Fruit fly (Drosophila melanogaster) whole organism, embryonic: ENCODE data around the gene asp.

Experiments used
- ATbp ChIP-seq: fragments of 200-800 bp; sonication (Bioruptor generic); optimal IDR thresholded peaks from 2 replicates; lab custom pipeline; 2017; ENCODE audit warnings: missing biosample characterization, mild to moderate bottlenecking, missing genetic modification characterization, missing genetic modification reagents
- Adf1 ChIP-seq: fragments of 200-800 bp; sonication (Bioruptor generic); IDR thresholded peaks from 2 replicates; pipeline ENCODE4 v1.3.6; 2022; ENCODE audit warnings: missing biosample characterization, missing genetic modification characterization
- Awh ChIP-seq: fragments of 200-800 bp; sonication (Bioruptor generic); IDR thresholded peaks from 2 replicates; pipeline ENCODE4, ENCODE4 v1.3.6; 2022; ENCODE audit warnings: missing biosample characterization, missing genetic modification characterization
- CG1024 ChIP-seq: fragments of 200-800 bp; sonication (Bioruptor generic); IDR thresholded peaks from 2 replicates; pipeline ENCODE4 v1.3.6; 2022; ENCODE audit warnings: missing biosample characterization, missing genetic modification characterization
- CG11456 ChIP-seq: fragments of 200-800 bp; sonication (Bioruptor generic); IDR thresholded peaks from 3 replicates; pipeline ENCODE4 v1.3.6; 2022; ENCODE audit warnings: missing biosample characterization, missing genetic modification characterization
- CG11696 ChIP-seq: fragments of 200-800 bp; sonication (Bioruptor generic); IDR thresholded peaks from 2 replicates; pipeline ENCODE4 v1.3.6; 2022; ENCODE audit warnings: missing biosample characterization, missing genetic modification characterization
- CG12236 ChIP-seq: fragments of 200-800 bp; sonication (Bioruptor generic); optimal IDR thresholded peaks from 2 replicates; lab custom pipeline; 2016; ENCODE audit warnings: missing biosample characterization, missing genetic modification characterization
- CG13894 ChIP-seq: fragments of 200-800 bp; sonication (Bioruptor generic); optimal IDR thresholded peaks from 3 replicates; lab custom pipeline; 2018; ENCODE audit warnings: missing biosample characterization, mild to moderate bottlenecking, missing genetic modification characterization, moderate library complexity
- CG1529 ChIP-seq: fragments of 200-800 bp; sonication (Bioruptor generic); optimal IDR thresholded peaks from 3 replicates; lab custom pipeline; 2018; ENCODE audit warnings: missing biosample characterization, missing genetic modification characterization
- CG16815 ChIP-seq: fragments of 200-800 bp; sonication (Bioruptor generic); optimal IDR thresholded peaks from 3 replicates; lab custom pipeline; 2017; ENCODE audit warnings: missing biosample characterization, mild to moderate bottlenecking, missing genetic modification characterization
- CG17328 ChIP-seq: fragments of 200-800 bp; sonication (Bioruptor generic); IDR thresholded peaks from 2 replicates; pipeline ENCODE4 v1.3.6; 2022; ENCODE audit warnings: missing biosample characterization, missing genetic modification characterization
- CG18011 ChIP-seq: fragments of 200-800 bp; sonication (Bioruptor generic); optimal IDR thresholded peaks from 2 replicates; lab custom pipeline; 2017; ENCODE audit warnings: missing biosample characterization, missing genetic modification characterization, mild to moderate bottlenecking, moderate library complexity, missing genotype
- CG18599 ChIP-seq: fragments of 200-800 bp; sonication (Bioruptor generic); optimal IDR thresholded peaks from 3 replicates; lab custom pipeline; 2017; ENCODE audit warnings: missing biosample characterization, missing genetic modification characterization, mild to moderate bottlenecking, moderate library complexity, missing genetic modification reagents
- CG18619 ChIP-seq: fragments of 200-800 bp; sonication (Bioruptor generic); optimal IDR thresholded peaks from 3 replicates; lab custom pipeline; 2017; ENCODE audit warnings: missing biosample characterization, mild to moderate bottlenecking, missing genetic modification characterization
- CG2116 ChIP-seq: fragments of 200-800 bp; sonication (Bioruptor generic); optimal IDR thresholded peaks from 3 replicates; lab custom pipeline; 2018; ENCODE audit warnings: missing biosample characterization, mild to moderate bottlenecking, missing genetic modification characterization
- CG30403 ChIP-seq: fragments of 200-800 bp; sonication (Bioruptor generic); optimal IDR thresholded peaks from 3 replicates; lab custom pipeline; 2016; ENCODE audit warnings: missing biosample characterization, missing genetic modification characterization
- CG32772 ChIP-seq: fragments of 200-800 bp; sonication (Bioruptor generic); IDR thresholded peaks from 2 replicates; pipeline ENCODE4 v1.3.6; 2022; ENCODE audit warnings: missing biosample characterization, missing genetic modification characterization
- CG5245 ChIP-seq: fragments of 200-800 bp; sonication (Bioruptor generic); optimal IDR thresholded peaks from 3 replicates; lab custom pipeline; 2016; ENCODE audit warnings: missing biosample characterization, missing genetic modification characterization
- CG7271 ChIP-seq: fragments of 200-800 bp; sonication (Bioruptor generic); optimal IDR thresholded peaks from 2 replicates; lab custom pipeline; 2018; ENCODE audit warnings: missing biosample characterization, mild to moderate bottlenecking, missing genetic modification characterization, moderate library complexity
- CG8924 ChIP-seq: fragments of 200-800 bp; optimal IDR thresholded peaks from 3 replicates; lab custom pipeline; 2019; ENCODE audit warnings: missing biosample characterization, mild to moderate bottlenecking, missing genetic modification characterization, moderate library complexity
- CoRest ChIP-seq: fragments of 200-800 bp; sonication (Bioruptor generic); optimal IDR thresholded peaks from 3 replicates; lab custom pipeline; 2018; ENCODE audit warnings: missing biosample characterization, mild to moderate bottlenecking, missing genetic modification characterization, moderate library complexity
- Dll ChIP-seq: fragments of 200-800 bp; sonication (Bioruptor generic); IDR thresholded peaks from 4 replicates; pipeline ENCODE4 v1.3.6; 2022; ENCODE audit warnings: missing biosample characterization, missing genetic modification characterization; ENCODE audit not compliant: partially characterized antibody
- Kr ChIP-seq: fragments of 200-800 bp; sonication (Bioruptor generic); optimal IDR thresholded peaks from 2 replicates; lab custom pipeline; 2017; ENCODE audit warnings: missing biosample characterization, mild to moderate bottlenecking, missing genetic modification characterization
- Max ChIP-seq: fragments of 200-800 bp; sonication (Bioruptor generic); optimal IDR thresholded peaks from 2 replicates; lab custom pipeline; 2016; ENCODE audit warnings: missing biosample characterization, mild to moderate bottlenecking, missing genetic modification characterization
- NFAT ChIP-seq: fragments of 200-800 bp; sonication (Bioruptor generic); IDR thresholded peaks from 2 replicates; pipeline ENCODE4 v1.3.6; 2022; ENCODE audit warnings: missing biosample characterization, missing genetic modification characterization
- Ptx1 ChIP-seq: fragments of 200-800 bp; sonication (Bioruptor generic); IDR thresholded peaks from 2 replicates; pipeline ENCODE4 v1.3.6; 2022; ENCODE audit warnings: missing biosample characterization, missing genetic modification characterization
- Scr ChIP-seq: fragments of 200-800 bp; sonication (Bioruptor generic); IDR thresholded peaks from 2 replicates; pipeline ENCODE4 v1.3.6; 2022; ENCODE audit warnings: missing biosample characterization, missing genetic modification characterization; ENCODE audit not compliant: partially characterized antibody
- Sin3A ChIP-seq: fragments of >200 bp; optimal IDR thresholded peaks from 2 replicates; lab custom pipeline; 2018
- Six4 ChIP-seq: fragments of 200-800 bp; sonication (Bioruptor generic); optimal IDR thresholded peaks from 2 replicates; lab custom pipeline; 2016; ENCODE audit warnings: missing biosample characterization, missing genetic modification characterization
- TFAM ChIP-seq: fragments of 200-800 bp; sonication (Bioruptor generic); optimal IDR thresholded peaks from 2 replicates; lab custom pipeline; 2017; ENCODE audit warnings: missing biosample characterization, missing genetic modification characterization, inconsistent platforms
- Vsx1 ChIP-seq: fragments of 200-800 bp; sonication (Bioruptor generic); optimal IDR thresholded peaks from 2 replicates; lab custom pipeline; 2017; ENCODE audit warnings: missing biosample characterization, mild to moderate bottlenecking, missing genetic modification characterization, missing genetic modification reagents
- YL-1 ChIP-seq: fragments of 200-800 bp; sonication (Bioruptor generic); optimal IDR thresholded peaks from 3 replicates; lab custom pipeline; 2017; ENCODE audit warnings: missing biosample characterization, mild to moderate bottlenecking, missing genetic modification characterization
- bcd ChIP-seq: fragments of 200-800 bp; sonication (Bioruptor generic); optimal IDR thresholded peaks from 2 replicates; lab custom pipeline; 2017; ENCODE audit warnings: missing biosample characterization, mild to moderate bottlenecking, missing genetic modification characterization
- bowl ChIP-seq: fragments of 200-800 bp; sonication (Bioruptor generic); IDR thresholded peaks from 2 replicates; pipeline ENCODE4 v1.3.6; 2022; ENCODE audit warnings: missing biosample characterization, missing genetic modification characterization
- dmrt11E ChIP-seq: fragments of 200-800 bp; sonication (Bioruptor generic); optimal IDR thresholded peaks from 3 replicates; lab custom pipeline; 2018; ENCODE audit warnings: missing biosample characterization, mild to moderate bottlenecking, missing genetic modification characterization, moderate library complexity
- ems ChIP-seq: fragments of 200-800 bp; sonication (Bioruptor generic); optimal IDR thresholded peaks from 3 replicates; lab custom pipeline; 2016; ENCODE audit warnings: missing biosample characterization, missing genetic modification characterization
- grau ChIP-seq: fragments of 200-800 bp; optimal IDR thresholded peaks from 3 replicates; lab custom pipeline; 2019; ENCODE audit warnings: missing biosample characterization, mild to moderate bottlenecking, missing genetic modification characterization, moderate library complexity
- gro ChIP-seq: fragments of 200-800 bp; sonication (Bioruptor generic); optimal IDR thresholded peaks from 2 replicates; lab custom pipeline; 2016; ENCODE audit warnings: missing biosample characterization, missing genetic modification characterization
- hkb ChIP-seq, 2 experiments: fragments of 200-800 bp in 1 of 2; fragments of >200 bp in 1 of 2; sonication (Bioruptor generic) in 1 of 2; IDR thresholded peaks in 1 of 2; optimal IDR thresholded peaks in 1 of 2; 2 replicates each; pipeline versions ENCODE4 v1.3.6 to Lab custom; 2017 to 2022; ENCODE audit warnings: missing biosample characterization in 1 of 2, missing genetic modification characterization in 1 of 2
- hth ChIP-seq: fragments of >200 bp; optimal IDR thresholded peaks from 2 replicates; lab custom pipeline; 2017; ENCODE audit warnings: inconsistent platforms
- jigr1 ChIP-seq: fragments of 200-800 bp; sonication (Bioruptor generic); IDR thresholded peaks from 3 replicates; pipeline ENCODE4 v1.3.6; 2022; ENCODE audit warnings: missing biosample characterization, missing genetic modification characterization
- mirr ChIP-seq: fragments of 200-800 bp; sonication (Bioruptor generic); optimal IDR thresholded peaks from 3 replicates; lab custom pipeline; 2018; ENCODE audit warnings: missing biosample characterization, mild to moderate bottlenecking, missing genetic modification characterization
- peb ChIP-seq: fragments of 200-800 bp; sonication (Bioruptor generic); IDR thresholded peaks from 2 replicates; pipeline ENCODE4 v1.3.6; 2022; ENCODE audit warnings: missing biosample characterization, missing genetic modification characterization
- pita ChIP-seq: fragments of 200-800 bp; sonication (Bioruptor generic); optimal IDR thresholded peaks from 2 replicates; lab custom pipeline; 2017; ENCODE audit warnings: missing biosample characterization, mild to moderate bottlenecking, missing genetic modification characterization
- schlank ChIP-seq: fragments of 200-800 bp; sonication (Bioruptor generic); optimal IDR thresholded peaks from 2 replicates; lab custom pipeline; 2018; ENCODE audit warnings: missing biosample characterization, mild to moderate bottlenecking, missing genetic modification characterization
- scrt ChIP-seq: fragments of 200-800 bp; sonication (Bioruptor generic); optimal IDR thresholded peaks from 2 replicates; lab custom pipeline; 2018; ENCODE audit warnings: missing biosample characterization, mild to moderate bottlenecking, missing genetic modification characterization, moderate library complexity
- shn ChIP-seq: fragments of 200-800 bp; sonication (Bioruptor generic); optimal IDR thresholded peaks from 3 replicates; lab custom pipeline; 2016; ENCODE audit warnings: missing biosample characterization, missing genetic modification characterization
- trh ChIP-seq: fragments of 200-800 bp; sonication (Bioruptor generic); optimal IDR thresholded peaks from 2 replicates; lab custom pipeline; 2016; ENCODE audit warnings: missing biosample characterization, missing genetic modification characterization
- twi ChIP-seq: fragments of 200-800 bp; optimal IDR thresholded peaks from 2 replicates; lab custom pipeline; 2019; ENCODE audit warnings: missing biosample characterization, mild to moderate bottlenecking, missing genetic modification characterization, moderate library complexity

asp gene

dm6 chr3R:24768538-24769401 is 15.1 kb downstream of the asp start, which contains the start of gene CG13631 (continued):
- TF ChIP-seq bowl (GFP tag; lab: Robert Waterston, UW): peak; percentile 23; the same call in 1 of the 2 replicates
- peak; percentile 94 for TF ChIP-seq CG32772 (GFP tag; lab: Robert Waterston, UW)
- no peak for TF ChIP-seq Dll
- TF ChIP-seq bcd (GFP tag; lab: Kevin White, UChicago): peak; percentile 96
- peak; percentile 95 for TF ChIP-seq CG8924 (tag; lab: Kevin White, UChicago)
- peak; percentile 95 for TF ChIP-seq peb (GFP tag; lab: Robert Waterston, UW)
- TF ChIP-seq Max (GFP tag; lab: Kevin White, UChicago): peak; percentile 91
- TF ChIP-seq scrt: peak; percentile 79
- peak; percentile 93 for TF ChIP-seq CG12236 (GFP tag; lab: Kevin White, UChicago)
- peak; percentile 90 for TF ChIP-seq dmrt11E (tag; lab: Kevin White, UChicago)
- TF ChIP-seq CG18011 (GFP tag; lab: Kevin White, UChicago): no peak
- peak; percentile 94 for TF ChIP-seq Ptx1 (GFP tag; lab: Robert Waterston, UW)
- TF ChIP-seq CG1529 (GFP tag; lab: Kevin White, UChicago): peak; percentile 98
- no peak for TF ChIP-seq Kr (GFP tag; lab: Kevin White, UChicago)
- peak; percentile 32 for TF ChIP-seq YL-1 (GFP tag; lab: Kevin White, UChicago)
- peak; percentile 79 for TF ChIP-seq CG1024 (GFP tag; lab: Robert Waterston, UW)
- TF ChIP-seq CG7271 (tag; lab: Kevin White, UChicago): peak; percentile 44
- TF ChIP-seq Sin3A (lab: Kevin White, UChicago): no peak
- TF ChIP-seq Scr (GFP tag; lab: Robert Waterston, UW): no peak
- TF ChIP-seq jigr1 (GFP tag; lab: Robert Waterston, UW): peak; percentile 90
- TF ChIP-seq CG11456 (GFP tag; lab: Robert Waterston, UW): peak; percentile 64; the same call in 2 of the 3 replicates
- TF ChIP-seq CoRest (tag; lab: Kevin White, UChicago): peak; percentile 97
- peak; percentile 68 for TF ChIP-seq CG2116 (GFP tag; lab: Kevin White, UChicago)
- peak; percentile 87 for TF ChIP-seq Adf1 (GFP tag; lab: Robert Waterston, UW)
- peak; percentile 79 for TF ChIP-seq CG18599 (GFP tag; lab: Kevin White, UChicago)
- TF ChIP-seq Awh: peak; percentile 88
- peak; percentile 81 for TF ChIP-seq Vsx1 (GFP tag; lab: Kevin White, UChicago)
- no peak for TF ChIP-seq hkb (optimal IDR thresholded peaks at IDR 0.05; lab: Kevin White, UChicago)
- TF ChIP-seq hkb (GFP tag; IDR thresholded peaks at IDR 0.05; lab: Robert Waterston, UW): peak; percentile 93
- no peak for TF ChIP-seq gro (GFP tag; lab: Kevin White, UChicago)
- TF ChIP-seq CG16815 (GFP tag; lab: Kevin White, UChicago): peak; percentile 81
- TF ChIP-seq shn (GFP tag; lab: Kevin White, UChicago): peak; percentile 86
- TF ChIP-seq CG13894: no peak
- peak; percentile 94 for TF ChIP-seq CG5245 (GFP tag; lab: Kevin White, UChicago)
- TF ChIP-seq CG18619 (GFP tag; lab: Kevin White, UChicago): peak; percentile 91
- TF ChIP-seq twi (tag; lab: Kevin White, UChicago): peak; percentile 93
- TF ChIP-seq trh: peak; percentile 89
- TF ChIP-seq schlank (tag; lab: Kevin White, UChicago): peak; percentile 2
- TF ChIP-seq NFAT (GFP tag; lab: Robert Waterston, UW): no peak
- peak; percentile 91 for TF ChIP-seq CG17328 (GFP tag; lab: Robert Waterston, UW)
- no peak for TF ChIP-seq mirr (GFP tag; lab: Kevin White, UChicago)
- no peak for TF ChIP-seq pita (GFP tag; lab: Kevin White, UChicago)
- TF ChIP-seq ems (GFP tag; lab: Kevin White, UChicago): peak; percentile 92
- peak; percentile 61; the same call in 1 of the 2 replicates for TF ChIP-seq CG11696 (GFP tag; lab: Robert Waterston, UW)
- peak; percentile 97 for TF ChIP-seq ATbp (GFP tag; lab: Kevin White, UChicago)
- peak; percentile 72 for TF ChIP-seq TFAM (GFP tag; lab: Kevin White, UChicago)
- peak; percentile 96 for TF ChIP-seq Six4 (GFP tag; lab: Kevin White, UChicago)
- peak; percentile 98 for TF ChIP-seq CG30403 (GFP tag; lab: Kevin White, UChicago)
- peak; percentile 92 for TF ChIP-seq grau (tag; lab: Kevin White, UChicago)
- no peak for TF ChIP-seq hth (lab: Kevin White, UChicago)
